Worm (Caenorhabditis elegans): ENCODE data around the gene unc-26.

The unc-26 gene

DNA sequence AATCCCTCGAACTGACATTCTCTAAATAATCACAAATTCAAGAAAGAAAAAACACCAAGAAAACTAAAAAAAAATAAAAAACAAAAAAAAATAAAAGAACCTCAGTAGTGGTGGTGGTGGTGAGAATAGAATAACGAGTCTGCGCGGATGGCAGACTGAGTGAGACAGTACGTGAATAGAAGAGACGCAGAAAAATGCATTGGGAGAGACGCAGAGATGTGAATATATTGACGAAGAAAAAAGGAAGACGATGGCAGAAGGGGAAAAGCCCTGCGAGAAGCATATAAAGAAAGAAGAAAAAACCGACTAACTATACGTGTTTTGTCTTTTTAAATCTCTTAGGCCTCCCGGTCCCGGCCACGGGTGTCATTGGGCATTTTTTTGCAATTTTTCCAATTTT is at the start of gene unc-26:
TSS of gene unc-26 (minus strand) at position 23 of the 400 bp plus-strand sequence.
- TF ChIP-seq ztf-4 (tag; optimal IDR thresholded peaks at IDR 0.05), result no peak
- TF ChIP-seq vab-15 (tag; optimal IDR thresholded peaks at IDR 0.05), result no peak
- peak; percentile 65 for TF ChIP-seq unc-86 (tag; optimal IDR thresholded peaks at IDR 0.05)
- no peak for TF ChIP-seq F16B12.6 (tag; optimal IDR thresholded peaks at IDR 0.05)
- peak; percentile 22 for TF ChIP-seq dsc-1 (tag; optimal IDR thresholded peaks at IDR 0.05)
- no peak for TF ChIP-seq tlp-1 (tag; optimal IDR thresholded peaks at IDR 0.05)
- peak; percentile 29 for TF ChIP-seq xbp-1 (tag; optimal IDR thresholded peaks at IDR 0.05)
- TF ChIP-seq efl-3 (GFP tag; optimal IDR thresholded peaks at IDR 0.05), result no peak
- no peak for TF ChIP-seq zag-1 (tag; optimal IDR thresholded peaks at IDR 0.05)
- TF ChIP-seq rnt-1 (tag; optimal IDR thresholded peaks at IDR 0.05), result no peak
- peak; percentile 20 for TF ChIP-seq mep-1 (tag; optimal IDR thresholded peaks at IDR 0.05)
- peak; percentile 53 for TF ChIP-seq nhr-71 (tag; optimal IDR thresholded peaks at IDR 0.05)
- TF ChIP-seq lin-35 (GFP tag; optimal IDR thresholded peaks at IDR 0.05), result no peak
- TF ChIP-seq efl-1 (optimal IDR thresholded peaks at IDR 0.05), result peak; percentile 47 to 60
- no peak for TF ChIP-seq efl-1 (GFP tag; optimal IDR thresholded peaks at IDR 0.05 in 1 of 2)
- TF ChIP-seq lsy-2 (tag; optimal IDR thresholded peaks at IDR 0.05), result peak; percentile 32 to 45
- TF ChIP-seq swsn-7 (tag; optimal IDR thresholded peaks at IDR 0.05), result peak; percentile 46
- peak; percentile 53 for TF ChIP-seq nhr-47 (tag; optimal IDR thresholded peaks at IDR 0.05)
- TF ChIP-seq blmp-1 (tag; optimal IDR thresholded peaks at IDR 0.05), result peak; percentile 19
- TF ChIP-seq snu-23 (GFP tag; optimal IDR thresholded peaks at IDR 0.05), result peak; percentile 43
- TF ChIP-seq zip-4 (GFP tag; optimal IDR thresholded peaks at IDR 0.05), result no peak
- TF ChIP-seq ceh-82 (tag; optimal IDR thresholded peaks at IDR 0.05), result peak in 1 of 3 experiments; percentile 63
- peak in 1 of 3 experiments; percentile 6 for TF ChIP-seq dpl-1 (GFP tag; optimal IDR thresholded peaks at IDR 0.05)
- TF ChIP-seq elt-3 (tag; optimal IDR thresholded peaks at IDR 0.05), result no peak
- no peak for TF ChIP-seq egl-13 (tag; optimal IDR thresholded peaks at IDR 0.05)
- TF ChIP-seq nhr-77 (tag; optimal IDR thresholded peaks at IDR 0.05), result no peak
- no peak for TF ChIP-seq nhr-20 (tag; optimal IDR thresholded peaks at IDR 0.05)

DNA sequence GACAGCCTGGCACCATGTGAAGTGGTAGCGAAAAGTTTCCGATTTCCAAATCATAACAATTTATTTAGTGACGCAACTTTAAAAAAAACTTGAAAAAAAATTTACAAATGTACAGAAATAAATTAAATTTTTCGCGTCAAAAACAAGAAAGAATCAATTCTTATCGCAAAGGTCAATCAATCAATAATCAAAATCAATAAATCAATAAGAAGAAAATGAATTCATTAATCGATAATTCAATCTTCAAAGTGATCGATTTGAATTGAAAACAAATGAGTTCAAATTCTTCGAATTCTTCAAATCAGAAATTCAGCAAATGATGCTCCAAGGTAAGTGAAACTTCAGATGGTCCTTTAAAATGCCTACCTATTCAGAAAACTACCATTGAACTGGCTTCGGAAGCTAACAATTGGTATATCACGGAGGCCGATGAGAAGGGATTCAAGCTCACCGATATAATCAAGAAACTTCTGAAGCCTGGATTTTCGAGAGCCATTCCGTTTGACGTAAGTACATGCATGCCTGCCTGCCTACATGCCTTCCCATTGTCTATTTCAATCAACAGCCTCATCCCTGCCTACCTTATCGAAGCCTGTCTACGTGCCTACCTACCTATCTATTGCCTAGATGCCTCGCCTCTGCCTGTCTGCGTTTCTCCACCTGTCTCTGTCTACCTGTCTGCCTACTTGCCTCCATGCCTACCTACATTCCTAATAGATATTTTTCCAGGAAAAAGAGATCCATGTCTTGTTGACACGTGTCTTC is 47.8 kb upstream of the unc-26 start:
- TF ChIP-seq nhr-20 (tag; optimal IDR thresholded peaks at IDR 0.05) (no peak), blmp-1 (tag; optimal IDR thresholded peaks at IDR 0.05) (no peak), egl-27 (tag; optimal IDR thresholded peaks at IDR 0.05) (no peak), sptf-1 (tag; optimal IDR thresholded peaks at IDR 0.05) (no peak), egl-13 (tag; optimal IDR thresholded peaks at IDR 0.05) (no peak), ztf-4 (tag; optimal IDR thresholded peaks at IDR 0.05) (no peak), snpc-4 (tag; optimal IDR thresholded peaks at IDR 0.05) (no peak), nhr-71 (tag; optimal IDR thresholded peaks at IDR 0.05) (no peak), unc-98 (GFP tag; IDR thresholded peaks at IDR 0.05) (no peak), ceh-8 (GFP tag; optimal IDR thresholded peaks at IDR 0.05) (no peak), efl-1 (optimal IDR thresholded peaks at IDR 0.05) (no peak), efl-1 (GFP tag; optimal IDR thresholded peaks at IDR 0.05 in 1 of 2) (no peak), nhr-19 (GFP tag; conservative IDR thresholded peaks at IDR 0.05) (no peak), tlp-1 (tag; optimal IDR thresholded peaks at IDR 0.05) (no peak), unc-30 (tag; optimal IDR thresholded peaks at IDR 0.05) (no peak), lsy-2 (tag; optimal IDR thresholded peaks at IDR 0.05) (no peak)

DNA sequence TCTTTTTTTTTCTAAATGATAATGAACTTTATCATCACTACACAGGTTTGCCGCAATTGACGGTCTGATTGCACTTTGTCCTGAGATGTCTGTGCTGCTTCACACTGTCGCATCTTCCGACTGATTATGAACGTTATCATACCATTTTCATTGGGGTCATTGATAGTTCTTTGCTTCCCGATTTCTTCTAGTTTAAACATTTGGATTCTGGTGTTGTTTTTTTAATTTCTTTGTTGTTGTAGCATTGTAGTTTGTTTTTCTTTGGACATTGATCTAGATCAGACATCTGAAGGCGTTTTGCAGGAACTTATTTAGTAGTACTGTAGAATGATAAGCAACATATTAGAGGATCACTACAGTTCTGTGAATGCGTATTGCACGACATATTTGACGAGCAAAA is 46.5 kb upstream of the unc-26 start:
- TF ChIP-seq nhr-84 (tag; optimal IDR thresholded peaks at IDR 0.05) (no peak), nhr-90 (tag; optimal IDR thresholded peaks at IDR 0.05; ENCODE audit: poor library complexity) (peak; percentile 58), mdl-1 (tag; optimal IDR thresholded peaks at IDR 0.05) (peak in 1 of 2 experiments; percentile 12), nhr-19 (GFP tag; conservative IDR thresholded peaks at IDR 0.05) (peak; percentile 74), grh-1 (GFP tag; IDR thresholded peaks at IDR 0.05) (0 out of 2 replicates have a peak, but pooled peaks have one; percentile 26), snu-23 (GFP tag; optimal IDR thresholded peaks at IDR 0.05) (peak; percentile 47), hlh-4 (tag; optimal IDR thresholded peaks at IDR 0.05) (no peak), nhr-85 (tag) (peak; percentile 58), elt-2 (tag; optimal IDR thresholded peaks at IDR 0.05) (peak; percentile 94), lin-35 (GFP tag; optimal IDR thresholded peaks at IDR 0.05) (peak in 1 of 2 experiments; percentile 54), nhr-20 (tag; optimal IDR thresholded peaks at IDR 0.05) (peak; percentile 83), blmp-1 (tag; optimal IDR thresholded peaks at IDR 0.05) (peak; percentile 36), ceh-88 (GFP tag; IDR thresholded peaks at IDR 0.05) (no peak), elt-3 (tag; optimal IDR thresholded peaks at IDR 0.05) (peak; percentile 25 to 82 (median 39)), tbx-2 (tag; optimal IDR thresholded peaks at IDR 0.05) (peak; percentile 3), nhr-11 (tag; optimal IDR thresholded peaks at IDR 0.05) (no peak), nhr-71 (tag; optimal IDR thresholded peaks at IDR 0.05) (peak; percentile 67), fos-1 (tag; optimal IDR thresholded peaks at IDR 0.05) (peak; percentile 20), lin-14 (GFP tag; optimal IDR thresholded peaks at IDR 0.05) (peak; percentile 34), jun-1 (tag; optimal IDR thresholded peaks at IDR 0.05) (peak; percentile 31), efl-1 (optimal IDR thresholded peaks at IDR 0.05) (no peak), efl-1 (GFP tag; optimal IDR thresholded peaks at IDR 0.05 in 1 of 2) (peak in 1 of 2 experiments; percentile 87)

Measured in whole organism, L1 larva.